Worm (Caenorhabditis elegans) whole organism, L1 larva: ENCODE measurements around the gene C25E10.13.

ENCODE experiments used
- C16A3.4 ChIP-seq: fragments of 150-350 bp; optimal IDR thresholded peaks from 2 replicates; lab custom pipeline; 2014; ENCODE audit warnings: missing biosample characterization, missing genetic modification characterization
- C34B4.2 ChIP-seq: sonication (generic microtip); optimal IDR thresholded peaks from 2 replicates; lab custom pipeline; 2017; ENCODE audit warnings: mild to moderate bottlenecking, missing genetic modification characterization, missing compliant biosample characterization
- Y116A8C.19 ChIP-seq: sonication (generic microtip); optimal IDR thresholded peaks from 2 replicates; lab custom pipeline; 2016; ENCODE audit warnings: missing compliant biosample characterization, missing genetic modification characterization, borderline replicate concordance
- aly-2 ChIP-seq: fragments of 150-350 bp; optimal IDR thresholded peaks from 2 replicates; lab custom pipeline; 2014; ENCODE audit warnings: missing biosample characterization, missing genetic modification characterization
- ama-1 ChIP-seq: fragments of 150-350 bp; optimal IDR thresholded peaks from 2 replicates; lab custom pipeline; 2014
- ceh-63 ChIP-seq: fragments of 200-800 bp; sonication (Bioruptor generic); optimal IDR thresholded peaks from 2 replicates; lab custom pipeline; 2018; ENCODE audit warnings: mild to moderate bottlenecking, missing genetic modification characterization, missing compliant biosample characterization
- ceh-8 ChIP-seq: fragments of 200-800 bp; sonication (Bioruptor generic); optimal IDR thresholded peaks from 2 replicates; lab custom pipeline; 2018; ENCODE audit warnings: mild to moderate bottlenecking, missing genetic modification characterization, moderate library complexity, missing compliant biosample characterization
- ceh-88 ChIP-seq: fragments of 200-800 bp; sonication (Bioruptor generic); IDR thresholded peaks from 2 replicates; pipeline ENCODE4 v1.3.6; 2022; ENCODE audit warnings: missing genetic modification characterization, missing compliant biosample characterization
- ces-1 ChIP-seq: fragments of 150-350 bp; optimal IDR thresholded peaks from 2 replicates; lab custom pipeline; 2014; ENCODE audit warnings: missing biosample characterization, missing genetic modification reagents, missing genetic modification characterization
- dsc-1 ChIP-seq: sonication (generic microtip); optimal IDR thresholded peaks from 2 replicates; lab custom pipeline; 2016; ENCODE audit warnings: mild to moderate bottlenecking, missing genetic modification characterization, missing compliant biosample characterization
- efl-1 ChIP-seq, 4 experiments: fragments of 150-350 bp; optimal IDR thresholded peaks in 3 of 4; peaks in 1 of 4; 1 replicate in 1 of 4; 2 replicates in 3 of 4; lab custom pipeline; 2014; ENCODE audit warnings: missing biosample characterization in 2 of 4, missing genetic modification characterization in 2 of 4, missing genetic modification reagents in 2 of 4
- egl-27 ChIP-seq, 2 experiments: fragments of 150-350 bp in 1 of 2; sonication (generic microtip); optimal IDR thresholded peaks; 3 replicates each; lab custom pipeline; 2017 to 2018; ENCODE audit warnings: missing biosample characterization in 2 of 2, missing genetic modification characterization in 2 of 2, missing genetic modification reagents in 2 of 2
- elt-3 ChIP-seq, 6 experiments: fragments of 150-350 bp in 1 of 6; sonication (generic microtip); optimal IDR thresholded peaks; 2 replicates each; lab custom pipeline; 2017 to 2018; ENCODE audit warnings: missing biosample characterization in 6 of 6, missing genetic modification characterization in 6 of 6, inconsistent platforms in 1 of 6
- ets-5 ChIP-seq: fragments of 200-800 bp; sonication (Bioruptor generic); IDR thresholded peaks from 2 replicates; pipeline ENCODE4 v1.3.6; 2022; ENCODE audit warnings: missing genetic modification characterization, missing compliant biosample characterization
- fkh-10 ChIP-seq: sonication (generic microtip); optimal IDR thresholded peaks from 2 replicates; lab custom pipeline; 2017; ENCODE audit warnings: missing biosample characterization, missing genetic modification reagents, missing genetic modification characterization
- fkh-4 ChIP-seq: sonication (generic microtip); optimal IDR thresholded peaks from 2 replicates; lab custom pipeline; 2016; ENCODE audit warnings: missing compliant biosample characterization, missing genetic modification characterization, borderline replicate concordance
- fos-1 ChIP-seq: fragments of 150-350 bp; optimal IDR thresholded peaks from 2 replicates; lab custom pipeline; 2014; ENCODE audit warnings: missing biosample characterization, missing genetic modification characterization
- grh-1 ChIP-seq: fragments of 200-800 bp; sonication (Bioruptor generic); IDR thresholded peaks from 2 replicates; pipeline ENCODE4 v1.3.6; 2022; ENCODE audit warnings: missing genetic modification reagents, missing genetic modification characterization, missing compliant biosample characterization
- hpl-2 ChIP-seq: fragments of 150-350 bp; optimal IDR thresholded peaks from 2 replicates; lab custom pipeline; 2014; ENCODE audit warnings: missing biosample characterization, missing genetic modification reagents, missing genetic modification characterization
- jun-1 ChIP-seq: fragments of 150-350 bp; optimal IDR thresholded peaks from 2 replicates; lab custom pipeline; 2014; ENCODE audit warnings: missing biosample characterization, missing genetic modification reagents, missing genetic modification characterization
- lin-13 ChIP-seq: fragments of 150-350 bp; optimal IDR thresholded peaks from 2 replicates; lab custom pipeline; 2014; ENCODE audit warnings: missing biosample characterization, missing genetic modification reagents, missing genetic modification characterization
- lin-14 ChIP-seq: fragments of 200-800 bp; sonication (Bioruptor generic); optimal IDR thresholded peaks from 2 replicates; lab custom pipeline; 2018; ENCODE audit warnings: mild to moderate bottlenecking, missing genetic modification characterization, moderate library complexity, missing compliant biosample characterization
- lin-15B ChIP-seq: fragments of 150-350 bp; sonication (generic microtip); optimal IDR thresholded peaks from 3 replicates; lab custom pipeline; 2014; ENCODE audit warnings: missing biosample characterization, missing genetic modification characterization
- lin-35 ChIP-seq, 2 experiments: fragments of 150-350 bp; optimal IDR thresholded peaks; 2 replicates each; lab custom pipeline; 2014; ENCODE audit warnings: missing biosample characterization in 2 of 2, missing genetic modification characterization in 2 of 2, missing genetic modification reagents in 2 of 2
- lin-39 ChIP-seq: fragments of 150-350 bp; optimal IDR thresholded peaks from 2 replicates; lab custom pipeline; 2014; ENCODE audit warnings: missing biosample characterization, missing genetic modification reagents, missing genetic modification characterization
- lir-3 ChIP-seq: sonication (generic microtip); optimal IDR thresholded peaks from 2 replicates; lab custom pipeline; 2016; ENCODE audit warnings: mild to moderate bottlenecking, missing genetic modification characterization, moderate library complexity, missing compliant biosample characterization; ENCODE audit not compliant: poor library complexity
- lsy-2 ChIP-seq, 2 experiments: fragments of 150-350 bp; optimal IDR thresholded peaks; 2 replicates each; lab custom pipeline; 2014; ENCODE audit warnings: missing biosample characterization in 2 of 2, missing genetic modification characterization in 2 of 2
- mdl-1 ChIP-seq, 2 experiments: fragments of 150-350 bp; optimal IDR thresholded peaks; 2 replicates each; lab custom pipeline; 2014 to 2017; ENCODE audit warnings: missing biosample characterization in 2 of 2, missing genetic modification characterization in 2 of 2, inconsistent platforms in 1 of 2
- mef-2 ChIP-seq: fragments of 150-350 bp; optimal IDR thresholded peaks from 2 replicates; lab custom pipeline; 2014; ENCODE audit warnings: missing biosample characterization, missing genetic modification characterization
- mep-1 ChIP-seq: fragments of 150-350 bp; optimal IDR thresholded peaks from 2 replicates; lab custom pipeline; 2014; ENCODE audit warnings: missing biosample characterization, missing genetic modification characterization
- nhr-11 ChIP-seq: fragments of 150-350 bp; optimal IDR thresholded peaks from 2 replicates; lab custom pipeline; 2014; ENCODE audit warnings: missing biosample characterization, missing genetic modification characterization
- nhr-12 ChIP-seq: sonication (generic microtip); optimal IDR thresholded peaks from 2 replicates; lab custom pipeline; 2017; ENCODE audit warnings: missing biosample characterization, missing genetic modification characterization
- nhr-47 ChIP-seq: sonication (generic microtip); optimal IDR thresholded peaks from 2 replicates; lab custom pipeline; 2016; ENCODE audit warnings: mild to moderate bottlenecking, missing genetic modification characterization, moderate library complexity, missing compliant biosample characterization
- nhr-71 ChIP-seq: sonication (generic microtip); optimal IDR thresholded peaks from 2 replicates; lab custom pipeline; 2016; ENCODE audit warnings: mild to moderate bottlenecking, missing genetic modification characterization, moderate library complexity, missing compliant biosample characterization
- nhr-76 ChIP-seq: sonication (generic microtip); optimal IDR thresholded peaks from 2 replicates; lab custom pipeline; 2017; ENCODE audit warnings: missing biosample characterization, missing genetic modification characterization
- nhr-84 ChIP-seq: sonication (generic microtip); optimal IDR thresholded peaks from 2 replicates; lab custom pipeline; 2017; ENCODE audit warnings: missing biosample characterization, missing genetic modification characterization
- nhr-85 ChIP-seq: sonication (generic microtip); peaks from one replicate; lab custom pipeline; 2016; ENCODE audit warnings: missing genetic modification characterization, inconsistent platforms, missing compliant biosample characterization
- nhr-90 ChIP-seq: sonication (generic microtip); optimal IDR thresholded peaks from 2 replicates; lab custom pipeline; 2016; ENCODE audit warnings: mild to moderate bottlenecking, missing genetic modification characterization, missing compliant biosample characterization; ENCODE audit not compliant: poor library complexity
- pax-3 ChIP-seq: fragments of 200-800 bp; sonication (Bioruptor generic); optimal IDR thresholded peaks from 2 replicates; lab custom pipeline; 2018; ENCODE audit warnings: mild to moderate bottlenecking, missing genetic modification characterization, moderate library complexity, missing compliant biosample characterization
- pqm-1 ChIP-seq: sonication (generic microtip); optimal IDR thresholded peaks from 3 replicates; lab custom pipeline; 2017; ENCODE audit warnings: missing biosample characterization, missing genetic modification characterization
- skn-1 ChIP-seq: fragments of 150-350 bp; optimal IDR thresholded peaks from 2 replicates; lab custom pipeline; 2014; ENCODE audit warnings: missing biosample characterization, missing genetic modification characterization
- snpc-4 ChIP-seq: fragments of 150-350 bp; optimal IDR thresholded peaks from 2 replicates; lab custom pipeline; 2014; ENCODE audit warnings: missing biosample characterization, missing genetic modification characterization
- snu-23 ChIP-seq: sonication (generic microtip); optimal IDR thresholded peaks from 2 replicates; lab custom pipeline; 2016; ENCODE audit warnings: missing genetic modification characterization, missing compliant biosample characterization
- sptf-1 ChIP-seq: fragments of 150-350 bp; optimal IDR thresholded peaks from 2 replicates; lab custom pipeline; 2014; ENCODE audit warnings: missing biosample characterization, missing genetic modification characterization
- sup-37 ChIP-seq: fragments of 200-800 bp; sonication (Bioruptor generic); optimal IDR thresholded peaks from 2 replicates; lab custom pipeline; 2018; ENCODE audit warnings: mild to moderate bottlenecking, missing genetic modification characterization, missing compliant biosample characterization
- swsn-7 ChIP-seq: sonication (generic microtip); optimal IDR thresholded peaks from 2 replicates; lab custom pipeline; 2016; ENCODE audit warnings: missing genetic modification characterization, missing compliant biosample characterization
- tlp-1 ChIP-seq: fragments of 150-350 bp; optimal IDR thresholded peaks from 2 replicates; lab custom pipeline; 2014; ENCODE audit warnings: missing biosample characterization, missing genetic modification characterization
- unc-30 ChIP-seq: sonication (generic microtip); optimal IDR thresholded peaks from 2 replicates; lab custom pipeline; 2017; ENCODE audit warnings: missing biosample characterization, missing genetic modification characterization
- unc-86 ChIP-seq: sonication (generic microtip); optimal IDR thresholded peaks from 2 replicates; lab custom pipeline; 2016; ENCODE audit warnings: missing genetic modification characterization, missing compliant biosample characterization
- unc-98 ChIP-seq: fragments of 200-800 bp; sonication (Bioruptor generic); IDR thresholded peaks from 2 replicates; pipeline ENCODE4 v1.3.6; 2022; ENCODE audit warnings: missing genetic modification characterization, missing compliant biosample characterization
- xbp-1 ChIP-seq: sonication (generic microtip); optimal IDR thresholded peaks from 2 replicates; lab custom pipeline; 2016; ENCODE audit warnings: missing genetic modification characterization, missing compliant biosample characterization
- zag-1 ChIP-seq: fragments of 150-350 bp; optimal IDR thresholded peaks from 2 replicates; lab custom pipeline; 2014; ENCODE audit warnings: missing biosample characterization, missing genetic modification characterization
- zip-4 ChIP-seq: fragments of 200-800 bp; sonication (Bioruptor generic); optimal IDR thresholded peaks from 2 replicates; lab custom pipeline; 2018; ENCODE audit warnings: mild to moderate bottlenecking, missing genetic modification characterization, moderate library complexity, missing compliant biosample characterization
- ztf-4 ChIP-seq: fragments of 150-350 bp; optimal IDR thresholded peaks from 2 replicates; lab custom pipeline; 2014; ENCODE audit warnings: missing biosample characterization, missing genetic modification characterization

Gene C25E10.13

ce11 chrV:9074360-9074834 is 14.9 kb downstream of the C25E10.13 start (continued):
- TF ChIP-seq elt-3 (tag; optimal IDR thresholded peaks at IDR 0.05; lab: Kevin White, UChicago) (peak in 1 of 6 experiments; percentile 25), nhr-11 (tag; lab: Kevin White, UChicago) (no peak), lin-39 (tag; lab: Kevin White, UChicago) (no peak), Y116A8C.19 (tag; lab: Kevin White, UChicago) (no peak), lin-15B (tag; lab: Kevin White, UChicago) (no peak), nhr-47 (tag; lab: Kevin White, UChicago) (peak; percentile 19), pqm-1 (tag; lab: Kevin White, UChicago) (no peak), C16A3.4 (tag; lab: Kevin White, UChicago) (peak; percentile 31), efl-1 (optimal IDR thresholded peaks at IDR 0.05; lab: Kevin White, UChicago) (no peak), efl-1 (GFP tag; optimal IDR thresholded peaks at IDR 0.05 in 1 of 2; lab: Kevin White, UChicago) (no peak), lir-3 (tag; lab: Kevin White, UChicago) (no peak), ceh-8 (GFP tag; lab: Kevin White, UChicago) (no peak), lin-13 (GFP tag; lab: Kevin White, UChicago) (peak; percentile 11), snpc-4 (no peak), dsc-1 (tag; lab: Kevin White, UChicago) (no peak), lsy-2 (tag; optimal IDR thresholded peaks at IDR 0.05; lab: Kevin White, UChicago) (peak in 1 of 2 experiments; percentile 40), fkh-10 (no peak), nhr-71 (tag; lab: Kevin White, UChicago) (peak; percentile 38), fos-1 (tag; lab: Kevin White, UChicago) (no peak), grh-1 (GFP tag; lab: Robert Waterston, UW) (no peak), nhr-76 (no peak), jun-1 (tag; lab: Kevin White, UChicago) (no peak), ztf-4 (no peak), nhr-12 (tag; lab: Kevin White, UChicago) (no peak), skn-1 (tag; lab: Kevin White, UChicago) (no peak), hpl-2 (GFP tag; lab: Kevin White, UChicago) (no peak), mdl-1 (tag; optimal IDR thresholded peaks at IDR 0.05; lab: Kevin White, UChicago) (no peak), nhr-84 (tag; lab: Kevin White, UChicago) (no peak), unc-86 (no peak), fkh-4 (no peak), unc-98 (GFP tag; lab: Robert Waterston, UW) (no peak), ama-1 (lab: Kevin White, UChicago) (peak; percentile 64), lin-35 (GFP tag; optimal IDR thresholded peaks at IDR 0.05; lab: Kevin White, UChicago) (peak in 1 of 2 experiments; percentile 28), ces-1 (GFP tag; lab: Kevin White, UChicago) (no peak), snu-23 (GFP tag; lab: Kevin White, UChicago) (peak; percentile 29), sptf-1 (tag; lab: Kevin White, UChicago) (no peak), mef-2 (tag; lab: Kevin White, UChicago) (no peak), swsn-7 (no peak), pax-3 (no peak), unc-30 (tag; lab: Kevin White, UChicago) (no peak), egl-27 (tag; optimal IDR thresholded peaks at IDR 0.05; lab: Kevin White, UChicago) (no peak), xbp-1 (tag; lab: Kevin White, UChicago) (no peak), tlp-1 (no peak), nhr-85 (tag; lab: Kevin White, UChicago) (peak; percentile 68), zag-1 (no peak), C34B4.2 (no peak), aly-2 (no peak), ceh-88 (GFP tag; lab: Robert Waterston, UW) (no peak), ets-5 (GFP tag; lab: Robert Waterston, UW) (no peak), zip-4 (GFP tag; lab: Kevin White, UChicago) (no peak), lin-14 (GFP tag; lab: Kevin White, UChicago) (peak; percentile 17), ceh-63 (no peak), sup-37 (GFP tag; lab: Kevin White, UChicago) (no peak), mep-1 (tag; lab: Kevin White, UChicago) (peak; percentile 24), nhr-90 (tag; lab: Kevin White, UChicago) (peak; percentile 15)
